Worm (Caenorhabditis elegans) whole organism, L4/young adult: Measurements from ENCODE around the gene igdb-2.

ENCODE experiments used
- W03F9.2 ChIP-seq: fragments of 150-350 bp; optimal IDR thresholded peaks from 2 replicates; lab custom pipeline; 2014; ENCODE audit warnings: missing biosample characterization, missing genetic modification characterization
- him-1 ChIP-seq: sonication (generic microtip); optimal IDR thresholded peaks from 2 replicates; lab custom pipeline; 2016; ENCODE audit warnings: missing genotype, missing genetic modification reagents, missing genetic modification characterization, missing compliant biosample characterization

ce11 chrIV:12441715-12442114 lies 26.7 kb upstream of the igdb-2 start, which contains the start of gene C25G4.17:
- TF ChIP-seq W03F9.2 (no peak), him-1 (tag; lab: Kevin White, UChicago) (no peak)
